Fruit fly (Drosophila melanogaster) whole organism: ENCODE measurements around the gene eIF3i.

Experiments used
- CG8478 ChIP-seq: fragments of >200 bp; optimal IDR thresholded peaks from 2 replicates; lab custom pipeline; 2018; ENCODE audit warnings: inconsistent platforms
- Dll ChIP-seq: fragments of >200 bp; optimal IDR thresholded peaks from 2 replicates; lab custom pipeline; 2017
- EcR ChIP-seq, 2 experiments: fragments of >200 bp; optimal IDR thresholded peaks; 2 replicates each; lab custom pipeline; 2017; ENCODE audit warnings: missing biosample characterization in 2 of 2, missing genetic modification characterization in 2 of 2, missing genetic modification reagents in 2 of 2
- psq ChIP-seq: fragments of >200 bp; optimal IDR thresholded peaks from 2 replicates; lab custom pipeline; 2017
- usp ChIP-seq: fragments of >200 bp; optimal IDR thresholded peaks from 2 replicates; lab custom pipeline; 2017; ENCODE audit warnings: missing biosample characterization, missing genetic modification characterization, mixed read lengths

DNA sequence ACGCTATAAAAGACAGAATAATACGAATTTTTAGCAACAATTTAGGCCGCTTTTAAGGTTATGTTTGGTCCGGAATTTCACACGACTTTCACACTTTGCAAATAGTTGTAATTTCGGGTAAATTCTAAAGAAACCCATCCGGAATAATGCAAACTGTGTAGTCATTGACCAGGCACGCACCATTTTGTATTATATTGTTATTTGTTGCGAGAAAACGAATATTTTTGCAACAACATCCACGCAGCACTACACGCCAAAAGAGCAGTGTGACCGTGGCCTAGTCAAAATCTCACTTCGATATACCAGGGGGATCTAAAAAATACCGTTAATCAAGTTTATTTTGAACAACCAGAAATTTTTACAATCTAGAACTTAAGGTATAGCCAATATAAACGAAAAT lies at the start of gene eIF3i:
- TF ChIP-seq psq (lab: Kevin White, UChicago) (no peak), CG8478 (lab: Kevin White, UChicago) (no peak), Dll (lab: Kevin White, UChicago) (no peak), usp (GFP tag; lab: Kevin White, UChicago) (no peak), EcR (GFP tag; optimal IDR thresholded peaks at IDR 0.05; lab: Kevin White, UChicago) (no peak)
